Fruit fly (Drosophila melanogaster) whole organism: ENCODE measurements around the gene Clc.

Experiments
- CG8478 ChIP-seq: fragments of >200 bp; optimal IDR thresholded peaks from 2 replicates; lab custom pipeline; 2018; ENCODE audit warnings: inconsistent platforms
- Dll ChIP-seq: fragments of >200 bp; optimal IDR thresholded peaks from 2 replicates; lab custom pipeline; 2017
- EcR ChIP-seq, 2 experiments: fragments of >200 bp; optimal IDR thresholded peaks; 2 replicates each; lab custom pipeline; 2017; ENCODE audit warnings: missing biosample characterization in 2 of 2, missing genetic modification characterization in 2 of 2, missing genetic modification reagents in 2 of 2
- pan ChIP-seq: fragments of >200 bp; optimal IDR thresholded peaks from 2 replicates; lab custom pipeline; 2017
- psq ChIP-seq: fragments of >200 bp; optimal IDR thresholded peaks from 2 replicates; lab custom pipeline; 2017
- usp ChIP-seq: fragments of >200 bp; optimal IDR thresholded peaks from 2 replicates; lab custom pipeline; 2017; ENCODE audit warnings: missing biosample characterization, missing genetic modification characterization, mixed read lengths

The Clc gene

dm6 chr3L:20201538-20201937, 39.3 kb upstream of the Clc start, which contains the start of gene obst-F:
TSS of gene obst-F (minus strand) at chr3L:20201638.
- TF ChIP-seq EcR (GFP tag; optimal IDR thresholded peaks at IDR 0.05; lab: Kevin White, UChicago), result no peak
- no peak for TF ChIP-seq usp
- no peak for TF ChIP-seq pan (lab: Kevin White, UChicago)
- TF ChIP-seq psq (lab: Kevin White, UChicago), result no peak
- no peak for TF ChIP-seq CG8478 (lab: Kevin White, UChicago)
- TF ChIP-seq Dll (lab: Kevin White, UChicago), result no peak

- TF ChIP-seq psq (lab: Kevin White, UChicago) (no peak), CG8478 (lab: Kevin White, UChicago) (no peak), pan (lab: Kevin White, UChicago) (no peak), usp (no peak), EcR (GFP tag; optimal IDR thresholded peaks at IDR 0.05; lab: Kevin White, UChicago) (no peak), Dll (lab: Kevin White, UChicago) (no peak)
These were observed 37.3 kb upstream of the Clc start, which contains the start of gene CG7298 for dm6 chr3L:20203587-20203986. TSS of gene CG7298 (minus strand) at chr3L:20203687.

DNA sequence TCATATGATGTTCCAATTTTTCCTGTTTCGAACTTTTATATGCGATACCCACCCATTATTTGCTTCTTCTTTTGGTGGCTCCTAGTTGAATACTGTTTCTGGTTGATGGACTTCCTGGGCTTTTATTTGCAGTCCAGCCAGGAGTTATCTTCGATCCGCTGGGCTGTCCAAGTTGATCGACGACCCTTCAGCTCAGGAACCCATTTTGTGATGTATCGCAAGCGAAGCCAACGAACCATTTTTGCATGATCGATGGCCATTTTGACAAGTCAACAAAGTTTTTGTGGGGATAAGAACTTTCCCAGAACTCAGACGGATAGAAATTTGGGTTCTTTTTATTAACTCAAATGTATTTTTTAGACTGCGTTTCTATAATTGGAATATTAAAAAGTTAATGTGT, 34.9 kb upstream of the Clc start, which contains the start of gene CG7290:
Gene CG7290 (minus strand): TSS at position 101 of the 400 bp plus-strand sequence.
- no peak for TF ChIP-seq usp
- TF ChIP-seq psq (lab: Kevin White, UChicago), result no peak

DNA sequence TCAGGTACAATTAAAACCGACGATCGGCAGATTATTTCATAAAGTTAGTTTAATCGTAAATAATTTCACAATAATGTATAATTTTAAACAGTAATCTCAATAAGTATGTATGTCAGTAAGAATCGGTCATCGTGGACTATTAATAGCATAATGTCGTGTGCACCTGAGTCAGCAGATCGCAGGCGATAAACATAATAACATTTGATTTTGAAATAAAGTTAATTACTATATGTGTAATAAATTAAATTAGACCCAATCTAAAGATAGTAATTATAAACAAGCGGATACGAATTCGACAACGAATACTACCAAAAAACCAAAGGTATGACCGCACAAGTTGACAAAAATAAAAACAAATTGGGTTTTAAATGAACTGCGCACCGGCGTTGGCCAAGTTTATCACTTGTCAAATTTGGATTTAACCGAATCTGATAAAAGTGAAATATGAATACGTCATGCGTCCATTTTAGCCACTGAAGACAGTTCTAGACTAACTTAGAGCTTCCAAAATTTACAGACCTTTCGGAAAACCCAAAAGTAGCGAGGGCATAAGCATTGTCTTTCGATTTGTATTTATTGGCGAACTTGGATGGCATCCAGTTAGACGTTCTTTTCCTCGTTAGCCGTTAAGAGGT, 33.8 kb upstream of the Clc start, which contains the start of gene CG6996:
Gene CG6996 (plus strand): TSS at position 585 of the 635 bp plus-strand sequence.
- TF ChIP-seq pan (lab: Kevin White, UChicago) (no peak), psq (lab: Kevin White, UChicago) (no peak), EcR (GFP tag; optimal IDR thresholded peaks at IDR 0.05; lab: Kevin White, UChicago) (no peak), CG8478 (lab: Kevin White, UChicago) (no peak), Dll (lab: Kevin White, UChicago) (no peak), usp (no peak)

DNA sequence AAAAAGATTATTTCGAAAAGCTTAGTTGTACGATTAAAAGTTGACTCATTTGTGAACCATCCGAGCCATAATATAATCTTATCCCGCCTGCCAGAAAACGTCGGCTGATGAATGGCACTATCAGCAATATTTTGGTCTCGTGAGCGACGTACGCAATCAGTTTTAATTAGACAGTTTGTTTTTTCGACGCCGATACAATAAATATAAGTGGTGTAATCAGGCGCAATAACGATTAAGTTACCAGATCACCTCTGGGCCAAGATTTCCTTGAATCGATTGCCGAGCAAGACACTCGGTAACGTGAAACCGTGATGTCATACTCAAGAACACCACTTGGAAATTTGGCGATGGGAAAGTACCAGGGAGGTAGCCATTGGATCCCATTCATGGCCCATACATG, 31.8 kb upstream of the Clc start:
- TF ChIP-seq Dll (lab: Kevin White, UChicago), result no peak
- TF ChIP-seq pan (lab: Kevin White, UChicago), result no peak
- no peak for TF ChIP-seq EcR (GFP tag; optimal IDR thresholded peaks at IDR 0.05; lab: Kevin White, UChicago)
- no peak for TF ChIP-seq CG8478 (lab: Kevin White, UChicago)
- no peak for TF ChIP-seq psq (lab: Kevin White, UChicago)
- no peak for TF ChIP-seq usp

DNA sequence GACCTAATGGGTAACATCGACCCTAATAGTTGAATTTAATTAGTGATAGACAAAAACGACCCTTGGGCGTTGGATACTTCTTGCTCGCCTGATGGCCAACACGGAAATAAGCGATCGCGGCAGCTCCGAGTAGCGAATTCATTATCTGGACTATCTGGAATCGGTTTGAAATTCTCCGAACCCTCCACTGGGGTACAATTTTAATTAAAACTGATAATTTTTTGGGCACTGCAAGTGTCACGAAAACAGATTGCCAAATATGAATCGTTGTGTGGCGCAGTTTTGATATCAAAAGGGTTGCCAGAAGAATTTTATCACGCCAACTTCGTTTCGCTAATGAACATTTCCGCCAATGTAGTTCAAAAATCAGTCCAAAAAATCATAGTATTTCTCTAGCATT, 31.0 kb upstream of the Clc start:
- TF ChIP-seq Dll (lab: Kevin White, UChicago) (no peak), psq (lab: Kevin White, UChicago) (no peak), EcR (GFP tag; optimal IDR thresholded peaks at IDR 0.05; lab: Kevin White, UChicago) (no peak), pan (lab: Kevin White, UChicago) (no peak), usp (no peak), CG8478 (lab: Kevin White, UChicago) (no peak)

dm6 chr3L:20212022-20212421, 28.8 kb upstream of the Clc start, which contains the start of gene CG7017:
TSS of gene CG7017 (minus strand) at chr3L:20212122.
- TF ChIP-seq CG8478 (lab: Kevin White, UChicago) (no peak), EcR (GFP tag; optimal IDR thresholded peaks at IDR 0.05; lab: Kevin White, UChicago) (no peak), psq (lab: Kevin White, UChicago) (no peak), pan (lab: Kevin White, UChicago) (no peak), usp (no peak), Dll (lab: Kevin White, UChicago) (no peak)

dm6 chr3L:20220374-20220773, 20.5 kb upstream of the Clc start, which contains the start of gene CG6933:
TSS of gene CG6933 (minus strand) at chr3L:20220420.
- TF ChIP-seq usp (no peak), psq (lab: Kevin White, UChicago) (no peak), CG8478 (lab: Kevin White, UChicago) (no peak), pan (lab: Kevin White, UChicago) (no peak), Dll (lab: Kevin White, UChicago) (no peak), EcR (GFP tag; optimal IDR thresholded peaks at IDR 0.05; lab: Kevin White, UChicago) (no peak)

dm6 chr3L:20220918-20221317, 19.9 kb upstream of the Clc start:
- no peak for TF ChIP-seq CG8478 (lab: Kevin White, UChicago)
- no peak for TF ChIP-seq Dll (lab: Kevin White, UChicago)
- TF ChIP-seq psq (lab: Kevin White, UChicago), result no peak
- TF ChIP-seq EcR (GFP tag; optimal IDR thresholded peaks at IDR 0.05; lab: Kevin White, UChicago), result no peak
- no peak for TF ChIP-seq usp
- TF ChIP-seq pan (lab: Kevin White, UChicago), result no peak

- TF ChIP-seq psq (lab: Kevin White, UChicago), result no peak
- no peak for TF ChIP-seq EcR (GFP tag; optimal IDR thresholded peaks at IDR 0.05; lab: Kevin White, UChicago)
- no peak for TF ChIP-seq CG8478 (lab: Kevin White, UChicago)
- TF ChIP-seq pan (lab: Kevin White, UChicago), result no peak
- no peak for TF ChIP-seq Dll (lab: Kevin White, UChicago)
- no peak for TF ChIP-seq usp
These were observed 19.4 kb upstream of the Clc start, which contains the start of gene CG17145 for dm6 chr3L:20221412-20221864. TSS of gene CG17145 (plus strand) at chr3L:20221814.

dm6 chr3L:20222617-20223016, 18.2 kb upstream of the Clc start:
- TF ChIP-seq CG8478 (lab: Kevin White, UChicago) (no peak), usp (no peak), EcR (GFP tag; optimal IDR thresholded peaks at IDR 0.05; lab: Kevin White, UChicago) (no peak), pan (lab: Kevin White, UChicago) (no peak), psq (lab: Kevin White, UChicago) (no peak), Dll (lab: Kevin White, UChicago) (no peak)
